Worm (Caenorhabditis elegans): ENCODE data around the gene F32D1.8.

DNA sequence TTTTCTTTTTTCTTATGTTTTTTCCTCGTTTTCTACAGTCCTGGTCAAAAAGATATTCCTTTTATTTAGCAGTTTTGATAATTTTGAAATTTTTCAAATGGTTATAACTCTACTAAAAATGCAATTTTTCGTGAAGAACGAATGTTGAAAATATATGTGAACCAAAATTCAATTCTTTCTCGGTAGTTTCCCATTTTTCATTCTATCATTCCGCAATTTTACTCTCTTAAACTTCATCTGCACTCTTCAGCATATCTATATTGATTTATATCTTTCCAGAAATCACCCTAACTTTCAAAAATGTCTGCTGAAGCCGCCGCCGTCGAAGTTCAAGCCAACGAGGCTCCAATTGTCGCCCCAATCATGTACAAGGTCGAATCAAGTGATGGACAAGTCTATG, 44.6 kb upstream of the F32D1.8 start, which contains the start of gene skr-7:
- TF ChIP-seq swsn-7 (tag; optimal IDR thresholded peaks at IDR 0.05) (no peak), nhr-19 (GFP tag; conservative IDR thresholded peaks at IDR 0.05) (no peak), ces-1 (GFP tag; optimal IDR thresholded peaks at IDR 0.05) (no peak), lin-39 (tag; optimal IDR thresholded peaks at IDR 0.05) (no peak), elt-2 (tag; optimal IDR thresholded peaks at IDR 0.05) (no peak), ceh-8 (GFP tag; optimal IDR thresholded peaks at IDR 0.05) (no peak), ztf-11 (tag; optimal IDR thresholded peaks at IDR 0.05) (no peak), nhr-90 (tag; optimal IDR thresholded peaks at IDR 0.05; ENCODE audit: poor library complexity) (no peak), zag-1 (tag; optimal IDR thresholded peaks at IDR 0.05) (no peak), nhr-76 (tag; optimal IDR thresholded peaks at IDR 0.05) (no peak), C34B4.2 (tag; optimal IDR thresholded peaks at IDR 0.05) (no peak), nhr-47 (tag; optimal IDR thresholded peaks at IDR 0.05) (no peak), unc-86 (tag; optimal IDR thresholded peaks at IDR 0.05) (no peak)
